Worm (Caenorhabditis elegans): Measurements from ENCODE around the gene K02B2.6.

ce11 chrIV:5977276-5977675 is 15.2 kb upstream of the K02B2.6 start:
- TF ChIP-seq mes-2 (tag; optimal IDR thresholded peaks at IDR 0.05; ENCODE audit: poor library complexity, severe bottlenecking) (no peak), pqm-1 (tag; optimal IDR thresholded peaks at IDR 0.05) (no peak), ceh-82 (tag; optimal IDR thresholded peaks at IDR 0.05) (no peak), ama-1 (optimal IDR thresholded peaks at IDR 0.05) (no peak), lin-15B (tag; optimal IDR thresholded peaks at IDR 0.05) (no peak), nhr-28 (tag; optimal IDR thresholded peaks at IDR 0.05) (no peak), T20F7.1 (GFP tag; optimal IDR thresholded peaks at IDR 0.05) (no peak), ztf-11 (tag; optimal IDR thresholded peaks at IDR 0.05) (no peak)
